Worm (Caenorhabditis elegans) whole organism, L4 larva: ENCODE data around the gene arp-11.

Experiments
- F10B5.3 ChIP-seq: sonication (generic microtip); optimal IDR thresholded peaks from 2 replicates; lab custom pipeline; 2016; ENCODE audit warnings: mild to moderate bottlenecking, missing genetic modification characterization, missing compliant biosample characterization
- F26F4.8 ChIP-seq: fragments of 200-800 bp; sonication (Bioruptor generic); conservative IDR thresholded peaks from 2 replicates; pipeline ENCODE4 v1.3.6; 2022; ENCODE audit warnings: missing genetic modification characterization, missing compliant biosample characterization
- F37D6.2 ChIP-seq: sonication (generic microtip); optimal IDR thresholded peaks from 2 replicates; lab custom pipeline; 2016; ENCODE audit warnings: mild to moderate bottlenecking, missing genetic modification characterization, missing compliant biosample characterization
- F44E2.7 ChIP-seq: fragments of 200-800 bp; sonication (Bioruptor generic); IDR thresholded peaks from 2 replicates; pipeline ENCODE4 v2.1.2; 2022; ENCODE audit warnings: missing genetic modification characterization, missing compliant biosample characterization
- T20F7.1 ChIP-seq: fragments of 200-800 bp; sonication (Bioruptor generic); optimal IDR thresholded peaks from 2 replicates; lab custom pipeline; 2018; ENCODE audit warnings: mild to moderate bottlenecking, missing genetic modification characterization, missing compliant biosample characterization
- Y48G9A.11 ChIP-seq: fragments of 200-800 bp; sonication (Bioruptor generic); IDR thresholded peaks from 2 replicates; pipeline ENCODE4 v1.3.6; 2022; ENCODE audit warnings: missing genetic modification reagents, missing genetic modification characterization, missing compliant biosample characterization
- Y5F2A.4 ChIP-seq: fragments of 200-800 bp; sonication (Bioruptor generic); optimal IDR thresholded peaks from 2 replicates; lab custom pipeline; 2018; ENCODE audit warnings: mild to moderate bottlenecking, missing genetic modification characterization, missing compliant biosample characterization
- ZK337.2 ChIP-seq: fragments of 200-800 bp; sonication (Bioruptor generic); IDR thresholded peaks from 2 replicates; pipeline ENCODE4 v1.3.6; 2022; ENCODE audit warnings: missing genetic modification reagents, missing genetic modification characterization, missing compliant biosample characterization
- ZK546.5 ChIP-seq, 2 experiments: sonication (generic microtip); optimal IDR thresholded peaks; 2 replicates each; lab custom pipeline; 2017; ENCODE audit warnings: missing biosample characterization in 2 of 2, missing genetic modification characterization in 2 of 2
- ama-1 ChIP-seq: fragments of 150-350 bp; optimal IDR thresholded peaks from 2 replicates; lab custom pipeline; 2014; ENCODE audit warnings: inconsistent platforms, mixed read lengths
- ceh-44 ChIP-seq: fragments of 200-800 bp; sonication (Bioruptor generic); IDR thresholded peaks from 2 replicates; pipeline ENCODE4 v1.3.6; 2022; ENCODE audit warnings: missing genetic modification reagents, missing genetic modification characterization, missing compliant biosample characterization
- ceh-62 ChIP-seq: sonication (generic microtip); optimal IDR thresholded peaks from 2 replicates; lab custom pipeline; 2017; ENCODE audit warnings: missing biosample characterization, missing genetic modification characterization
- ctbp-1 ChIP-seq: fragments of 200-800 bp; sonication (Bioruptor generic); IDR thresholded peaks from 2 replicates; pipeline ENCODE4 v1.3.6; 2022; ENCODE audit warnings: missing genetic modification reagents, missing genetic modification characterization, missing compliant biosample characterization
- daf-16 ChIP-seq, 3 experiments: sonication (generic microtip); optimal IDR thresholded peaks; 2 replicates each; lab custom pipeline; 2016 to 2017; ENCODE audit warnings: missing genetic modification characterization in 3 of 3, missing genetic modification reagents in 3 of 3, mild to moderate bottlenecking in 2 of 3, missing compliant biosample characterization in 2 of 3, missing biosample characterization in 1 of 3, moderate library complexity in 1 of 3
- dmd-6 ChIP-seq: fragments of 200-800 bp; sonication (Bioruptor generic); IDR thresholded peaks from 2 replicates; pipeline ENCODE4 v1.3.6; 2022; ENCODE audit warnings: missing genetic modification reagents, missing genetic modification characterization, missing compliant biosample characterization
- duxl-1 ChIP-seq: sonication (generic microtip); optimal IDR thresholded peaks from 2 replicates; lab custom pipeline; 2016; ENCODE audit warnings: mild to moderate bottlenecking, missing genetic modification characterization, moderate library complexity, missing compliant biosample characterization; ENCODE audit not compliant: poor library complexity
- dve-1 ChIP-seq: sonication (generic microtip); optimal IDR thresholded peaks from 2 replicates; lab custom pipeline; 2017; ENCODE audit warnings: antibody characterized with exemption, mild to moderate bottlenecking, missing genetic modification characterization, missing compliant biosample characterization; ENCODE audit not compliant: insufficient read depth
- hlh-11 ChIP-seq: fragments of 200-800 bp; sonication (Bioruptor generic); optimal IDR thresholded peaks from 2 replicates; lab custom pipeline; 2018; ENCODE audit warnings: mild to moderate bottlenecking, missing genetic modification characterization, missing compliant biosample characterization
- hlh-30 ChIP-seq: sonication (generic microtip); optimal IDR thresholded peaks from 2 replicates; lab custom pipeline; 2017; ENCODE audit warnings: antibody characterized with exemption, mild to moderate bottlenecking, missing genetic modification characterization, missing compliant biosample characterization; ENCODE audit not compliant: insufficient read depth
- hmg-1.1 ChIP-seq: fragments of 200-800 bp; sonication (Bioruptor generic); IDR thresholded peaks from 2 replicates; pipeline ENCODE4 v1.3.6; 2022; ENCODE audit warnings: missing genetic modification reagents, missing genetic modification characterization, missing compliant biosample characterization
- lim-7 ChIP-seq: fragments of 200-800 bp; sonication (Bioruptor generic); IDR thresholded peaks from 2 replicates; pipeline ENCODE4 v1.3.6; 2022; ENCODE audit warnings: missing genetic modification characterization, missing compliant biosample characterization
- lin-1 ChIP-seq: fragments of 200-800 bp; sonication (Bioruptor generic); IDR thresholded peaks from 2 replicates; pipeline ENCODE4 v1.3.6; 2022; ENCODE audit warnings: missing genetic modification reagents, missing genetic modification characterization, missing compliant biosample characterization
- lsy-2 ChIP-seq, 2 experiments: fragments of 150-350 bp in 1 of 2; sonication (generic microtip) in 1 of 2; optimal IDR thresholded peaks; 2 replicates each; lab custom pipeline; 2014 to 2017; ENCODE audit warnings: missing biosample characterization in 2 of 2, missing genetic modification characterization in 2 of 2
- mdt-29 ChIP-seq: fragments of 200-800 bp; sonication (Bioruptor generic); IDR thresholded peaks from 2 replicates; pipeline ENCODE4 v1.3.6; 2022; ENCODE audit warnings: missing genetic modification reagents, missing genetic modification characterization, missing compliant biosample characterization
- mxl-2 ChIP-seq: fragments of 200-800 bp; sonication (Bioruptor generic); conservative IDR thresholded peaks from 2 replicates; pipeline ENCODE4 v1.3.6; 2022; ENCODE audit warnings: missing genetic modification reagents, missing genetic modification characterization, missing compliant biosample characterization
- mxl-3 ChIP-seq: fragments of 200-800 bp; sonication (Bioruptor generic); optimal IDR thresholded peaks from 2 replicates; lab custom pipeline; 2018; ENCODE audit warnings: mild to moderate bottlenecking, missing genetic modification characterization, missing compliant biosample characterization
- nhr-10 ChIP-seq: fragments of 150-350 bp; optimal IDR thresholded peaks from 2 replicates; lab custom pipeline; 2014; ENCODE audit warnings: missing biosample characterization, missing genetic modification characterization
- nhr-102 ChIP-seq: sonication (generic microtip); optimal IDR thresholded peaks from 2 replicates; lab custom pipeline; 2016; ENCODE audit warnings: mild to moderate bottlenecking, missing genetic modification characterization, moderate library complexity, missing compliant biosample characterization
- nhr-25 ChIP-seq: sonication (generic microtip); optimal IDR thresholded peaks from 2 replicates; lab custom pipeline; 2017; ENCODE audit warnings: missing genetic modification characterization, mild to moderate bottlenecking, missing compliant biosample characterization, antibody characterized with exemption, moderate library complexity, borderline replicate concordance; ENCODE audit not compliant: insufficient read depth
- nhr-28 ChIP-seq: fragments of 150-350 bp; optimal IDR thresholded peaks from 2 replicates; lab custom pipeline; 2014; ENCODE audit warnings: missing biosample characterization, missing genetic modification characterization
- nhr-6 ChIP-seq: fragments of 150-350 bp; optimal IDR thresholded peaks from 2 replicates; lab custom pipeline; 2014; ENCODE audit warnings: missing biosample characterization, missing genetic modification characterization
- php-3 ChIP-seq: fragments of 200-800 bp; sonication (Bioruptor generic); IDR thresholded peaks from 2 replicates; pipeline ENCODE4 v1.3.6; 2022; ENCODE audit warnings: missing genetic modification reagents, missing genetic modification characterization, missing compliant biosample characterization
- pqm-1 ChIP-seq: sonication (generic microtip); optimal IDR thresholded peaks from 2 replicates; lab custom pipeline; 2017; ENCODE audit warnings: missing biosample characterization, missing genetic modification characterization
- sdz-12 ChIP-seq: fragments of 200-800 bp; sonication (Bioruptor generic); optimal IDR thresholded peaks from 2 replicates; lab custom pipeline; 2018; ENCODE audit warnings: mild to moderate bottlenecking, missing genetic modification characterization, missing compliant biosample characterization
- skn-1 ChIP-seq: fragments of 150-350 bp; optimal IDR thresholded peaks from 2 replicates; lab custom pipeline; 2014; ENCODE audit warnings: missing biosample characterization, missing genetic modification characterization
- spr-3 ChIP-seq: fragments of 200-800 bp; sonication (Bioruptor generic); optimal IDR thresholded peaks from 2 replicates; lab custom pipeline; 2018; ENCODE audit warnings: mild to moderate bottlenecking, missing genetic modification characterization, missing compliant biosample characterization
- unc-130 ChIP-seq: sonication (generic microtip); optimal IDR thresholded peaks from 2 replicates; lab custom pipeline; 2016; ENCODE audit warnings: missing genetic modification reagents, missing genetic modification characterization, missing compliant biosample characterization
- vab-7 ChIP-seq: fragments of 200-800 bp; sonication (Bioruptor generic); IDR thresholded peaks from 2 replicates; pipeline ENCODE4 v1.3.6; 2022; ENCODE audit warnings: missing genetic modification reagents, missing genetic modification characterization, missing compliant biosample characterization
- zfp-2 ChIP-seq: sonication (generic microtip); optimal IDR thresholded peaks from 2 replicates; lab custom pipeline; 2016; ENCODE audit warnings: mild to moderate bottlenecking, missing genetic modification characterization, missing compliant biosample characterization

Gene arp-11

DNA sequence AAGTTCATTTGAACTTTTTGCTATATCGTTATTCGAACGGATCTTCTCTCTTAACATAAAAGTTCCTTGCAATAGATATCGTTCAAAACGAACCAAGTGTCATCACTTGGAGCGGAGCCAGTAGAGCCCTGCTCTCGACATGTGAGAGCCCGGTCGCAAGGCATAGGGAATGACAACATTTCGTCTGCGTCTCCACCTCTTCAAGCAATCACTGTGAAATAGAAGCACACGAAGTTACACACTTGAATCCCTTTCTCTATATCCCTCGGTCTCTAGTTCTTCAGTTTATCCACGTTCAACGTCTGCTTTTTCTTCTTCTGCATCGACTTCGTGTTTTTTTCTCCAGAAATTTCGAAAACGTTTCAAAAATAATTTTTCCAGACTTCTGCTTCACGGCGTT lies 1.3 kb upstream of the arp-11 start, which contains the start of gene C49H3.6 (continued):
- TF ChIP-seq ZK337.2 (GFP tag; lab: Robert Waterston, UW) (no peak), F44E2.7 (GFP tag; lab: Robert Waterston, UW) (no peak), duxl-1 (tag; lab: Kevin White, UChicago) (no peak), ctbp-1 (no peak), ama-1 (lab: Kevin White, UChicago) (no peak), hmg-1.1 (GFP tag; lab: Robert Waterston, UW) (peak; percentile 67; the same call in 1 of the 2 replicates), ZK546.5 (tag; optimal IDR thresholded peaks at IDR 0.05; lab: Kevin White, UChicago) (no peak)
- TF ChIP-seq, all 104 proteins: peak for 14

DNA sequence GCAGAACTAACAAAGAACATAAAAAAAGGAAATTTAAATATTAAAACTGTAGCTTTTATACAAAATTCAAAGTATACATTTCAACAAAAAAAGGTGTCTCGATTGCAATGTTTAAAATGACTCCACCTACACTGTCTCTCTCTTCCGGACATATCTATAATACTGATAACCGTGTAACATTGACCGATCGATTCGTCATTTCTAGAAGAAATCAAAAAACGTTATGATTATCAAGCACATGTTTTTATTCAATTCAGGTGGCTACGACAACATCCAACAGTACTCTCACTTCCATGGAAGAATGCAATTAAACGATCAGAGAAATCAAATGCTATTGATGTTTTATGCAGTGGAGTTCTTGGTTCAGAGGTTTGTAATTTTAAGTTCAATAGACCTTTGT lies 3.6 kb downstream of the arp-11 start:
- TF ChIP-seq unc-130 (GFP tag; lab: Kevin White, UChicago) (no peak), F37D6.2 (tag; lab: Kevin White, UChicago) (no peak), ama-1 (lab: Kevin White, UChicago) (no peak), nhr-6 (tag; lab: Kevin White, UChicago) (no peak), nhr-25 (tag; lab: Kevin White, UChicago) (no peak), ceh-62 (tag; lab: Kevin White, UChicago) (no peak), Y48G9A.11 (GFP tag; lab: Robert Waterston, UW) (no peak), lsy-2 (tag; optimal IDR thresholded peaks at IDR 0.05; lab: Kevin White, UChicago) (no peak), vab-7 (no peak), ceh-44 (GFP tag; lab: Robert Waterston, UW) (no peak), nhr-10 (tag; lab: Kevin White, UChicago) (no peak), mdt-29 (GFP tag; lab: Robert Waterston, UW) (no peak), pqm-1 (tag; lab: Kevin White, UChicago) (peak; percentile 65), mxl-2 (GFP tag; lab: Robert Waterston, UW) (no peak), Y5F2A.4 (GFP tag; lab: Kevin White, UChicago) (no peak), sdz-12 (GFP tag; lab: Kevin White, UChicago) (no peak), ZK337.2 (GFP tag; lab: Robert Waterston, UW) (no peak), F10B5.3 (tag; lab: Kevin White, UChicago) (no peak), daf-16 (GFP tag; optimal IDR thresholded peaks at IDR 0.05; lab: Kevin White, UChicago) (no peak), daf-16 (tag; optimal IDR thresholded peaks at IDR 0.05; lab: Kevin White, UChicago) (peak; percentile 73), hlh-30 (tag; lab: Kevin White, UChicago) (peak; percentile 19), lin-1 (GFP tag; lab: Robert Waterston, UW) (no peak), skn-1 (tag; lab: Kevin White, UChicago) (no peak), dve-1 (tag; lab: Kevin White, UChicago) (peak; percentile 57), php-3 (0 out of 2 replicates have a peak, but pooled peaks have one; percentile 9), mxl-3 (GFP tag; lab: Kevin White, UChicago) (no peak), dmd-6 (GFP tag; lab: Robert Waterston, UW) (peak; percentile 38; the same call in 1 of the 2 replicates), nhr-28 (peak; percentile 61), F26F4.8 (GFP tag; lab: Robert Waterston, UW) (no peak), nhr-102 (tag; lab: Kevin White, UChicago) (no peak), lim-7 (GFP tag; lab: Robert Waterston, UW) (no peak), zfp-2 (tag; lab: Kevin White, UChicago) (no peak), hlh-11 (tag; lab: Kevin White, UChicago) (peak; percentile 60), T20F7.1 (GFP tag; lab: Kevin White, UChicago) (peak; percentile 28), spr-3 (no peak)
